Fruit fly (Drosophila melanogaster): ENCODE data around the gene CG10237.

CG10237 gene

dm6 chr2L:19422642-19423041 is 19.9 kb downstream of the CG10237 start:
- no peak for TF ChIP-seq jigr1 (GFP tag; IDR thresholded peaks at IDR 0.05)
- 0 out of 4 replicates have a peak, but pooled peaks have one; percentile 46 for TF ChIP-seq chinmo (GFP tag; IDR thresholded peaks at IDR 0.05; ENCODE audit: partially characterized antibody)
- TF ChIP-seq vnd (GFP tag; IDR thresholded peaks at IDR 0.05; ENCODE audit: partially characterized antibody) = no peak
- TF ChIP-seq sd (tag; optimal IDR thresholded peaks at IDR 0.05) = peak; percentile 83
- no peak for TF ChIP-seq CG5245 (GFP tag; optimal IDR thresholded peaks at IDR 0.05)
- TF ChIP-seq CG18599 (GFP tag; optimal IDR thresholded peaks at IDR 0.05) = no peak
- TF ChIP-seq sim (GFP tag; IDR thresholded peaks at IDR 0.05) = no peak
- TF ChIP-seq D19B (GFP tag; optimal IDR thresholded peaks at IDR 0.05) = no peak
- 0 out of 3 replicates have a peak, but pooled peaks have one; percentile 36 for TF ChIP-seq gce (GFP tag; IDR thresholded peaks at IDR 0.05)
- TF ChIP-seq CG12744 (GFP tag; optimal IDR thresholded peaks at IDR 0.05) = no peak
- TF ChIP-seq crol (GFP tag; IDR thresholded peaks at IDR 0.05) = peak; percentile 63; the same call in 1 of the 2 replicates
- peak; percentile 74 for TF ChIP-seq CG12769 (tag; optimal IDR thresholded peaks at IDR 0.05)
- no peak for TF ChIP-seq CG17802 (tag; optimal IDR thresholded peaks at IDR 0.05)
- 0 out of 3 replicates have a peak, but pooled peaks have one; percentile 11 for TF ChIP-seq CG7963 (GFP tag; IDR thresholded peaks at IDR 0.05; ENCODE audit: partially characterized antibody)
- TF ChIP-seq sr (GFP tag; IDR thresholded peaks at IDR 0.05) = peak; percentile 70; the same call in 1 of the 3 replicates

- TF ChIP-seq CG32532 (GFP tag; IDR thresholded peaks at IDR 0.05) (0 out of 2 replicates have a peak, but pooled peaks have one; percentile 11), CG13894 (tag; optimal IDR thresholded peaks at IDR 0.05) (no peak), sd (tag; optimal IDR thresholded peaks at IDR 0.05) (peak; percentile 94), CG14014 (GFP tag; IDR thresholded peaks at IDR 0.05) (peak; percentile 19; the same call in 1 of the 2 replicates), Deaf1 (tag; optimal IDR thresholded peaks at IDR 0.05) (peak; percentile 32), lab (GFP tag; optimal IDR thresholded peaks at IDR 0.05) (peak; percentile 16), ash1 (GFP tag; optimal IDR thresholded peaks at IDR 0.05) (no peak), CG34376 (GFP tag; optimal IDR thresholded peaks at IDR 0.05) (peak; percentile 37), CG6813 (GFP tag; optimal IDR thresholded peaks at IDR 0.05) (no peak), exex (tag; optimal IDR thresholded peaks at IDR 0.05) (peak; percentile 61), CG9727 (GFP tag; optimal IDR thresholded peaks at IDR 0.05) (no peak), Nf-YC (tag; optimal IDR thresholded peaks at IDR 0.05) (peak; percentile 75), CG10209 (GFP tag; optimal IDR thresholded peaks at IDR 0.05) (no peak), sna (GFP tag; IDR thresholded peaks at IDR 0.05; ENCODE audit: partially characterized antibody) (no peak), tap (tag; optimal IDR thresholded peaks at IDR 0.05) (no peak), fd64A (GFP tag; optimal IDR thresholded peaks at IDR 0.05) (no peak), sug (tag; optimal IDR thresholded peaks at IDR 0.05) (peak; percentile 91), Jarid2 (GFP tag; optimal IDR thresholded peaks at IDR 0.05) (no peak), CG4328 (GFP tag; optimal IDR thresholded peaks at IDR 0.05) (peak; percentile 28), p53 (GFP tag; optimal IDR thresholded peaks at IDR 0.05) (no peak), usp (GFP tag; optimal IDR thresholded peaks at IDR 0.05) (no peak), Hr78 (GFP tag; optimal IDR thresholded peaks at IDR 0.05) (peak in 1 of 2 experiments; percentile 18), CG9876 (GFP tag; optimal IDR thresholded peaks at IDR 0.05) (no peak), zfh2 (GFP tag; optimal IDR thresholded peaks at IDR 0.05) (no peak), sr (GFP tag; IDR thresholded peaks at IDR 0.05) (peak; percentile 69; the same call in 2 of the 3 replicates), B-H2 (GFP tag; optimal IDR thresholded peaks at IDR 0.05) (no peak), CG12769 (tag; optimal IDR thresholded peaks at IDR 0.05) (peak; percentile 65), CG17328 (GFP tag; IDR thresholded peaks at IDR 0.05) (0 out of 2 replicates have a peak, but pooled peaks have one; percentile 18), CG14050 (GFP tag; IDR thresholded peaks at IDR 0.05) (no peak), Trl (optimal IDR thresholded peaks at IDR 0.05) (no peak), Trl (GFP tag; optimal IDR thresholded peaks at IDR 0.05) (no peak), gsb (GFP tag; IDR thresholded peaks at IDR 0.05) (no peak), CG11723 (GFP tag; optimal IDR thresholded peaks at IDR 0.05) (no peak), CG2678 (tag; optimal IDR thresholded peaks at IDR 0.05) (peak; percentile 3), Dad (GFP tag; optimal IDR thresholded peaks at IDR 0.05) (no peak), CG6254 (GFP tag; optimal IDR thresholded peaks at IDR 0.05) (no peak), ftz-f1 (GFP tag; optimal IDR thresholded peaks at IDR 0.05) (peak; percentile 40)
Observed at dm6 chr2L:19421573-19421972, 21.0 kb downstream of the CG10237 start.
